Fruit fly (Drosophila melanogaster) whole organism, embryonic: ENCODE results near the gene CG44385.

Source experiments
- Atf6 ChIP-seq: fragments of 200-800 bp; sonication (Bioruptor generic); IDR thresholded peaks from 2 replicates; pipeline ENCODE4 v1.3.6; 2022; ENCODE audit warnings: missing biosample characterization, missing genetic modification characterization
- Bteb2 ChIP-seq: fragments of 200-800 bp; sonication (Bioruptor generic); optimal IDR thresholded peaks from 2 replicates; lab custom pipeline; 2016; ENCODE audit warnings: missing biosample characterization, missing genetic modification characterization
- CG1024 ChIP-seq: fragments of 200-800 bp; sonication (Bioruptor generic); IDR thresholded peaks from 2 replicates; pipeline ENCODE4 v1.3.6; 2022; ENCODE audit warnings: missing biosample characterization, missing genetic modification characterization
- CG10274 ChIP-seq: fragments of 200-800 bp; sonication (Bioruptor generic); optimal IDR thresholded peaks from 3 replicates; lab custom pipeline; 2017; ENCODE audit warnings: missing biosample characterization, mild to moderate bottlenecking, missing genetic modification characterization
- CG10654 ChIP-seq: fragments of 200-800 bp; sonication (Bioruptor generic); optimal IDR thresholded peaks from 2 replicates; lab custom pipeline; 2016; ENCODE audit warnings: missing biosample characterization, missing genetic modification characterization
- CG11093 ChIP-seq: fragments of 200-800 bp; sonication (Bioruptor generic); IDR thresholded peaks from 3 replicates; pipeline ENCODE4 v1.3.6; 2022; ENCODE audit warnings: missing biosample characterization, missing genetic modification characterization
- CG12744 ChIP-seq: fragments of 200-800 bp; sonication (Bioruptor generic); optimal IDR thresholded peaks from 2 replicates; lab custom pipeline; 2016; ENCODE audit warnings: missing biosample characterization, missing genetic modification characterization
- CG13287 ChIP-seq: fragments of 200-800 bp; sonication (Bioruptor generic); IDR thresholded peaks from 2 replicates; pipeline ENCODE4 v1.3.6; 2022; ENCODE audit warnings: missing biosample characterization, missing genetic modification characterization; ENCODE audit not compliant: partially characterized antibody
- CG14667 ChIP-seq: fragments of 200-800 bp; sonication (Bioruptor generic); IDR thresholded peaks from 2 replicates; pipeline ENCODE4 v1.3.6; 2022; ENCODE audit warnings: missing biosample characterization, missing genetic modification characterization
- CG15011 ChIP-seq: fragments of 200-800 bp; sonication (Bioruptor generic); optimal IDR thresholded peaks from 3 replicates; lab custom pipeline; 2018; ENCODE audit warnings: missing biosample characterization, mild to moderate bottlenecking, missing genetic modification characterization
- CG15073 ChIP-seq: fragments of 200-800 bp; sonication (Bioruptor generic); optimal IDR thresholded peaks from 2 replicates; lab custom pipeline; 2016; ENCODE audit warnings: missing biosample characterization, missing genetic modification characterization
- CG1602 ChIP-seq: fragments of 200-800 bp; sonication (Bioruptor generic); optimal IDR thresholded peaks from 3 replicates; lab custom pipeline; 2016; ENCODE audit warnings: missing biosample characterization, missing genetic modification characterization
- CG1603 ChIP-seq: fragments of 200-800 bp; sonication (Bioruptor generic); optimal IDR thresholded peaks from 2 replicates; lab custom pipeline; 2019; ENCODE audit warnings: missing biosample characterization, mild to moderate bottlenecking, missing genetic modification characterization, moderate library complexity
- CG16813 ChIP-seq: fragments of 200-800 bp; sonication (Bioruptor generic); IDR thresholded peaks from 3 replicates; pipeline ENCODE4 v1.3.6; 2022; ENCODE audit warnings: missing biosample characterization, missing genetic modification characterization; ENCODE audit not compliant: partially characterized antibody
- CG17328 ChIP-seq: fragments of 200-800 bp; sonication (Bioruptor generic); IDR thresholded peaks from 2 replicates; pipeline ENCODE4 v1.3.6; 2022; ENCODE audit warnings: missing biosample characterization, missing genetic modification characterization
- CG18011 ChIP-seq: fragments of 200-800 bp; sonication (Bioruptor generic); optimal IDR thresholded peaks from 2 replicates; lab custom pipeline; 2017; ENCODE audit warnings: missing biosample characterization, missing genetic modification characterization, mild to moderate bottlenecking, moderate library complexity, missing genotype
- CG2120 ChIP-seq: fragments of 200-800 bp; sonication (Bioruptor generic); optimal IDR thresholded peaks from 3 replicates; lab custom pipeline; 2016; ENCODE audit warnings: missing biosample characterization, missing genetic modification characterization
- CG2712 ChIP-seq: fragments of 200-800 bp; optimal IDR thresholded peaks from 3 replicates; lab custom pipeline; 2019; ENCODE audit warnings: missing biosample characterization, mild to moderate bottlenecking, missing genetic modification characterization, moderate library complexity
- CG30403 ChIP-seq: fragments of 200-800 bp; sonication (Bioruptor generic); optimal IDR thresholded peaks from 3 replicates; lab custom pipeline; 2016; ENCODE audit warnings: missing biosample characterization, missing genetic modification characterization
- CG3065 ChIP-seq: fragments of 200-800 bp; sonication (Bioruptor generic); optimal IDR thresholded peaks from 2 replicates; lab custom pipeline; 2016; ENCODE audit warnings: missing biosample characterization, missing genetic modification characterization
- CG3163 ChIP-seq: fragments of 200-800 bp; sonication (Bioruptor generic); optimal IDR thresholded peaks from 3 replicates; lab custom pipeline; 2016; ENCODE audit warnings: missing biosample characterization, missing genetic modification characterization
- CG4404 ChIP-seq: fragments of 200-800 bp; sonication (Bioruptor generic); IDR thresholded peaks from 2 replicates; pipeline ENCODE4 v1.3.6; 2022; ENCODE audit warnings: missing biosample characterization, missing genetic modification characterization
- CG7745 ChIP-seq: fragments of 200-800 bp; sonication (Bioruptor generic); optimal IDR thresholded peaks from 2 replicates; lab custom pipeline; 2018; ENCODE audit warnings: missing biosample characterization, mild to moderate bottlenecking, missing genetic modification characterization, moderate library complexity
- CG8089 ChIP-seq: fragments of 200-800 bp; sonication (Bioruptor generic); optimal IDR thresholded peaks from 3 replicates; lab custom pipeline; 2016; ENCODE audit warnings: missing biosample characterization, missing genetic modification characterization
- CG8281 ChIP-seq: fragments of 200-800 bp; sonication (Bioruptor generic); optimal IDR thresholded peaks from 2 replicates; lab custom pipeline; 2018; ENCODE audit warnings: missing biosample characterization, mild to moderate bottlenecking, missing genetic modification characterization, moderate library complexity
- CG8359 ChIP-seq: fragments of 200-800 bp; sonication (Bioruptor generic); optimal IDR thresholded peaks from 2 replicates; lab custom pipeline; 2017; ENCODE audit warnings: missing biosample characterization, mild to moderate bottlenecking, missing genetic modification characterization, borderline replicate concordance
- CG8478 ChIP-seq: fragments of >200 bp; optimal IDR thresholded peaks from 2 replicates; lab custom pipeline; 2018
- Chrac-16 ChIP-seq: fragments of 200-800 bp; sonication (Bioruptor generic); optimal IDR thresholded peaks from 3 replicates; lab custom pipeline; 2016; ENCODE audit warnings: missing biosample characterization, missing genetic modification characterization
- Dek ChIP-seq: fragments of 200-800 bp; sonication (Bioruptor generic); optimal IDR thresholded peaks from 3 replicates; lab custom pipeline; 2019; ENCODE audit warnings: missing biosample characterization, mild to moderate bottlenecking, missing genetic modification characterization, moderate library complexity
- Dref ChIP-seq: fragments of 200-800 bp; sonication (Bioruptor generic); IDR thresholded peaks from 2 replicates; pipeline ENCODE4 v1.3.6; 2022; ENCODE audit warnings: missing biosample characterization, missing genetic modification characterization
- HLH54F ChIP-seq: fragments of 200-800 bp; sonication (Bioruptor generic); optimal IDR thresholded peaks from 3 replicates; lab custom pipeline; 2016; ENCODE audit warnings: missing biosample characterization, missing genetic modification characterization
- Hr78 ChIP-seq, 2 experiments: fragments of 200-800 bp in 1 of 2; fragments of >200 bp in 1 of 2; sonication (Bioruptor generic) in 1 of 2; optimal IDR thresholded peaks; 2 replicates each; lab custom pipeline; 2017 to 2019; ENCODE audit warnings: missing biosample characterization in 2 of 2, missing genetic modification characterization in 2 of 2, mild to moderate bottlenecking in 1 of 2, moderate library complexity in 1 of 2
- Mrtf ChIP-seq: fragments of 200-800 bp; sonication (Bioruptor generic); IDR thresholded peaks from 3 replicates; pipeline ENCODE4 v1.3.6; 2022; ENCODE audit warnings: missing biosample characterization, missing genetic modification characterization
- Pdp1 ChIP-seq, 2 experiments: fragments of 200-800 bp; sonication (Bioruptor generic); optimal IDR thresholded peaks; 3 replicates each; lab custom pipeline; 2016; ENCODE audit warnings: missing biosample characterization in 2 of 2, missing genetic modification characterization in 2 of 2, mild to moderate bottlenecking in 1 of 2, moderate library complexity in 1 of 2
- Trl ChIP-seq, 3 experiments: fragments of >200 bp in 2 of 3; fragments of 200-800 bp in 1 of 3; sonication (Bioruptor generic) in 1 of 3; optimal IDR thresholded peaks; 2 replicates in 1 of 3; 3 replicates in 2 of 3; lab custom pipeline; 2016 to 2017; ENCODE audit warnings: missing biosample characterization in 1 of 3, missing genetic modification characterization in 1 of 3
- bsh ChIP-seq, 2 experiments: fragments of 200-800 bp; sonication (Bioruptor generic); optimal IDR thresholded peaks; 2 replicates each; lab custom pipeline; 2017 to 2018; ENCODE audit warnings: mild to moderate bottlenecking in 2 of 2, missing biosample characterization in 2 of 2, missing genetic modification characterization in 2 of 2, moderate library complexity in 1 of 2
- cas ChIP-seq: fragments of 200-800 bp; sonication (Bioruptor generic); IDR thresholded peaks from 2 replicates; pipeline ENCODE4 v1.3.6; 2022; ENCODE audit warnings: missing biosample characterization, missing genetic modification characterization
- chif ChIP-seq, 2 experiments: fragments of 200-800 bp; sonication (Bioruptor generic); optimal IDR thresholded peaks; 3 replicates each; lab custom pipeline; 2016; ENCODE audit warnings: missing biosample characterization in 2 of 2, missing genetic modification characterization in 2 of 2
- chm ChIP-seq: fragments of 200-800 bp; sonication (Bioruptor generic); IDR thresholded peaks from 2 replicates; pipeline ENCODE4 v1.3.6; 2022; ENCODE audit warnings: missing biosample characterization, missing genetic modification characterization
- exex ChIP-seq: fragments of 200-800 bp; sonication (Bioruptor generic); optimal IDR thresholded peaks from 4 replicates; lab custom pipeline; 2018; ENCODE audit warnings: missing biosample characterization, mild to moderate bottlenecking, missing genetic modification characterization, moderate library complexity
- eyg ChIP-seq: fragments of 200-800 bp; sonication (Bioruptor generic); optimal IDR thresholded peaks from 3 replicates; lab custom pipeline; 2016; ENCODE audit warnings: missing biosample characterization, missing genetic modification characterization
- gcm ChIP-seq: fragments of 200-800 bp; sonication (Bioruptor generic); optimal IDR thresholded peaks from 2 replicates; lab custom pipeline; 2019; ENCODE audit warnings: missing biosample characterization, mild to moderate bottlenecking, missing genetic modification characterization, moderate library complexity
- h ChIP-seq: fragments of >200 bp; optimal IDR thresholded peaks from 2 replicates; lab custom pipeline; 2017
- hth ChIP-seq: fragments of >200 bp; optimal IDR thresholded peaks from 2 replicates; lab custom pipeline; 2017; ENCODE audit warnings: inconsistent platforms
- luna ChIP-seq: fragments of 200-800 bp; sonication (Bioruptor generic); optimal IDR thresholded peaks from 2 replicates; lab custom pipeline; 2016; ENCODE audit warnings: missing biosample characterization, missing genetic modification characterization
- oc ChIP-seq: fragments of 200-800 bp; sonication (Bioruptor generic); optimal IDR thresholded peaks from 2 replicates; lab custom pipeline; 2018; ENCODE audit warnings: missing biosample characterization, mild to moderate bottlenecking, missing genetic modification characterization, moderate library complexity
- odd ChIP-seq: fragments of 200-800 bp; sonication (Bioruptor generic); optimal IDR thresholded peaks from 2 replicates; lab custom pipeline; 2017; ENCODE audit warnings: missing biosample characterization, mild to moderate bottlenecking, missing genetic modification characterization
- pzg ChIP-seq: fragments of 200-800 bp; sonication (Bioruptor generic); optimal IDR thresholded peaks from 3 replicates; lab custom pipeline; 2018; ENCODE audit warnings: missing biosample characterization, mild to moderate bottlenecking, missing genetic modification characterization, moderate library complexity
- row ChIP-seq: fragments of 200-800 bp; sonication (Bioruptor generic); IDR thresholded peaks from 3 replicates; pipeline ENCODE4 v1.3.6; 2022; ENCODE audit warnings: missing biosample characterization, missing genetic modification characterization
- sob ChIP-seq: fragments of 200-800 bp; sonication (Bioruptor generic); IDR thresholded peaks from 2 replicates; pipeline ENCODE4 v1.3.6; 2022; ENCODE audit warnings: missing biosample characterization, missing genetic modification characterization
- unc-4 ChIP-seq: fragments of 200-800 bp; sonication (Bioruptor generic); IDR thresholded peaks from 2 replicates; pipeline ENCODE4 v1.3.6; 2022; ENCODE audit warnings: missing biosample characterization, missing genetic modification characterization; ENCODE audit not compliant: partially characterized antibody

Gene CG44385

DNA sequence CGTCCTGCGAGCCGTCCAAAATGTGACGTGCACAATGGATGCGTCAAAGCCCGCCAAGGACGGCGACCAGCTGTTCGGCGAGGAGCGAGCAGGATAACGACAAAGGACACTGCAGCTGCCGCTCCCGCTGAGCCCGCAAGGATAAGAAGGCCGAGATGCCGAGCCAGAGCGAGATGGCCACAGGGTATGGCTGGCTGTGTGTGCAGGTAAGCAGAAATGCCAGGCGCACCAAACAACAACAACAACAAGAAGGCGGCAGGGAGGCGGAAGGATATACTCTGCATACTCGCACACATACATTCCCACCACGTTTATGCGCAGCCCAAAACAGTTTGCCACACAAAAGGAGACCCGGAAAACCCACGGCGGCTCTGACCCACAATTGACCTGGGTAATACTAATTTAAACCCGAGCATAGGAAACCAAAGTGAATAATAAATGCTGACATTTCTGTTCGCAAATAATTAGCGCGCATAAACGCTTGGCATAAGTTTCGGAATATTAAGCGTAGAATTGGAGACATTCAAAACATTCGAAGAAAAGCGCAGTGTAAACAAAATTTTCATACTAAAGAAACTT lies 14.5 kb upstream of the CG44385 start (continued):
- no peak for TF ChIP-seq CG7745
- TF ChIP-seq chm (GFP tag; lab: Robert Waterston, UW), result no peak
- no peak for TF ChIP-seq CG18011 (GFP tag; lab: Kevin White, UChicago)
- no peak for TF ChIP-seq Hr78 (GFP tag; optimal IDR thresholded peaks at IDR 0.05; lab: Kevin White, UChicago)
- no peak for TF ChIP-seq CG8281 (tag; lab: Kevin White, UChicago)
- TF ChIP-seq CG30403 (GFP tag; lab: Kevin White, UChicago), result peak; percentile 17
- TF ChIP-seq CG8089 (GFP tag; lab: Kevin White, UChicago), result no peak
- no peak for TF ChIP-seq CG11093 (GFP tag; lab: Robert Waterston, UW)
- TF ChIP-seq CG1602 (GFP tag; lab: Kevin White, UChicago), result no peak
- TF ChIP-seq Trl (optimal IDR thresholded peaks at IDR 0.05; lab: Kevin White, UChicago), result no peak
- TF ChIP-seq Trl (GFP tag; optimal IDR thresholded peaks at IDR 0.05; lab: Kevin White, UChicago), result no peak
- no peak for TF ChIP-seq CG3065 (GFP tag; lab: Kevin White, UChicago)
- TF ChIP-seq sob (GFP tag; lab: Robert Waterston, UW), result peak; percentile 13; the same call in 1 of the 2 replicates
- TF ChIP-seq gcm (GFP tag; lab: Kevin White, UChicago), result peak; percentile 1
- TF ChIP-seq odd (GFP tag; lab: Kevin White, UChicago), result no peak
- no peak for TF ChIP-seq Chrac-16
- peak in 1 of 2 experiments; percentile 26 for TF ChIP-seq bsh (GFP tag; optimal IDR thresholded peaks at IDR 0.05; lab: Kevin White, UChicago)
- TF ChIP-seq CG4404 (GFP tag; lab: Robert Waterston, UW), result peak; percentile 35
- no peak for TF ChIP-seq CG10654 (GFP tag; lab: Kevin White, UChicago)
- no peak for TF ChIP-seq CG13287 (GFP tag; lab: Robert Waterston, UW)
- no peak for TF ChIP-seq CG3163 (GFP tag; lab: Kevin White, UChicago)
- TF ChIP-seq Dek, result no peak
- no peak for TF ChIP-seq Bteb2
- TF ChIP-seq CG15011 (GFP tag; lab: Kevin White, UChicago), result no peak
- no peak for TF ChIP-seq unc-4 (GFP tag; lab: Robert Waterston, UW)
- peak; percentile 19 for TF ChIP-seq CG1603 (tag; lab: Kevin White, UChicago)
- TF ChIP-seq CG15073 (GFP tag; lab: Kevin White, UChicago), result no peak
- TF ChIP-seq eyg (GFP tag; lab: Kevin White, UChicago), result no peak
- no peak for TF ChIP-seq CG14667 (GFP tag; lab: Robert Waterston, UW)
- TF ChIP-seq oc (tag; lab: Kevin White, UChicago), result no peak
- TF ChIP-seq Dref (GFP tag; lab: Robert Waterston, UW), result no peak
- TF ChIP-seq exex, result no peak
- TF ChIP-seq CG16813 (GFP tag; lab: Robert Waterston, UW), result no peak
- TF ChIP-seq CG2712 (tag; lab: Kevin White, UChicago), result peak; percentile 37
- TF ChIP-seq CG12744 (GFP tag; lab: Kevin White, UChicago), result no peak
- TF ChIP-seq Mrtf (GFP tag; lab: Robert Waterston, UW), result no peak
- TF ChIP-seq Pdp1 (GFP tag; optimal IDR thresholded peaks at IDR 0.05; lab: Kevin White, UChicago), result peak in 1 of 2 experiments; percentile 14
- peak; percentile 64 for TF ChIP-seq row
- no peak for TF ChIP-seq h
- TF ChIP-seq HLH54F, result no peak
- no peak for TF ChIP-seq cas
- TF ChIP-seq pzg, result no peak
- TF ChIP-seq CG8359 (GFP tag; lab: Kevin White, UChicago), result no peak
- TF ChIP-seq chif (GFP tag; optimal IDR thresholded peaks at IDR 0.05; lab: Kevin White, UChicago), result peak in 1 of 2 experiments; percentile 8
- no peak for TF ChIP-seq CG1024
- TF ChIP-seq CG2120, result no peak
- TF ChIP-seq Atf6, result peak; percentile 24; the same call in 1 of the 2 replicates
- TF ChIP-seq hth (lab: Kevin White, UChicago), result no peak
- no peak for TF ChIP-seq luna
- 0 out of 2 replicates have a peak, but pooled peaks have one; percentile 14 for TF ChIP-seq CG17328 (GFP tag; lab: Robert Waterston, UW)
- TF ChIP-seq CG8478 (lab: Kevin White, UChicago), result no peak
- TF ChIP-seq CG10274, result no peak
